Worm (Caenorhabditis elegans) whole organism, early embryonic: Measurements from ENCODE around the gene ZK637.4.

Experiments used
- B0310.2 ChIP-seq: sonication (generic microtip); optimal IDR thresholded peaks from 2 replicates; lab custom pipeline; 2016; ENCODE audit warnings: mild to moderate bottlenecking, missing genetic modification characterization, missing compliant biosample characterization
- F13C5.2 ChIP-seq: sonication (generic microtip); optimal IDR thresholded peaks from 2 replicates; lab custom pipeline; 2017; ENCODE audit warnings: mild to moderate bottlenecking, missing genetic modification characterization, inconsistent platforms, missing compliant biosample characterization
- aly-1 ChIP-seq: sonication (generic microtip); optimal IDR thresholded peaks from 2 replicates; lab custom pipeline; 2016; ENCODE audit warnings: missing genetic modification characterization, missing compliant biosample characterization
- ama-1 ChIP-seq: fragments of 150-350 bp; optimal IDR thresholded peaks from 2 replicates; lab custom pipeline; 2014
- ceh-13 ChIP-seq: fragments of 200-800 bp; sonication (Bioruptor generic); optimal IDR thresholded peaks from 2 replicates; lab custom pipeline; 2018; ENCODE audit warnings: mild to moderate bottlenecking, missing genetic modification characterization, missing compliant biosample characterization
- ceh-36 ChIP-seq: sonication (generic microtip); optimal IDR thresholded peaks from 2 replicates; lab custom pipeline; 2016; ENCODE audit warnings: missing genetic modification characterization, inconsistent platforms, missing compliant biosample characterization
- ets-7 ChIP-seq: sonication (generic microtip); optimal IDR thresholded peaks from 2 replicates; lab custom pipeline; 2016; ENCODE audit warnings: missing genotype, missing genetic modification characterization, missing compliant biosample characterization
- flt-1 ChIP-seq: fragments of 200-800 bp; sonication (Bioruptor generic); IDR thresholded peaks from 2 replicates; pipeline ENCODE4 v1.3.6; 2022; ENCODE audit warnings: missing genetic modification characterization, missing compliant biosample characterization
- hmbx-1 ChIP-seq: sonication (generic microtip); optimal IDR thresholded peaks from 2 replicates; lab custom pipeline; 2016; ENCODE audit warnings: mild to moderate bottlenecking, missing genetic modification characterization, missing compliant biosample characterization
- hmg-4 ChIP-seq: fragments of 200-800 bp; sonication (Bioruptor generic); optimal IDR thresholded peaks from 2 replicates; lab custom pipeline; 2018; ENCODE audit warnings: mild to moderate bottlenecking, missing genetic modification characterization, missing compliant biosample characterization
- hnd-1 ChIP-seq: sonication (generic microtip); optimal IDR thresholded peaks from 2 replicates; lab custom pipeline; 2016; ENCODE audit warnings: missing genetic modification characterization, missing compliant biosample characterization
- pes-1 ChIP-seq: fragments of 200-800 bp; sonication (Bioruptor generic); IDR thresholded peaks from 2 replicates; pipeline ENCODE4 v1.3.6; 2022; ENCODE audit warnings: missing genetic modification reagents, missing genetic modification characterization, missing compliant biosample characterization
- scrt-1 ChIP-seq: fragments of 200-800 bp; sonication (Bioruptor generic); IDR thresholded peaks from 2 replicates; pipeline ENCODE4 v1.3.6; 2022; ENCODE audit warnings: missing genetic modification characterization, missing compliant biosample characterization
- sea-1 ChIP-seq: fragments of 200-800 bp; sonication (Bioruptor generic); conservative IDR thresholded peaks from 2 replicates; pipeline ENCODE4 v1.3.6; 2022; ENCODE audit warnings: missing genetic modification characterization, missing compliant biosample characterization
- tbx-11 ChIP-seq: fragments of 200-800 bp; sonication (Bioruptor generic); IDR thresholded peaks from 2 replicates; pipeline ENCODE4 v1.3.6; 2022; ENCODE audit warnings: missing genetic modification characterization, missing compliant biosample characterization
- tbx-37 ChIP-seq: fragments of 200-800 bp; sonication (Bioruptor generic); conservative IDR thresholded peaks from 2 replicates; pipeline ENCODE4 v1.3.6; 2022; ENCODE audit warnings: missing genetic modification reagents, missing genetic modification characterization, missing compliant biosample characterization
- tra-4 ChIP-seq: sonication (generic microtip); optimal IDR thresholded peaks from 2 replicates; lab custom pipeline; 2017; ENCODE audit warnings: missing genetic modification characterization, missing compliant biosample characterization

The ZK637.4 gene

DNA sequence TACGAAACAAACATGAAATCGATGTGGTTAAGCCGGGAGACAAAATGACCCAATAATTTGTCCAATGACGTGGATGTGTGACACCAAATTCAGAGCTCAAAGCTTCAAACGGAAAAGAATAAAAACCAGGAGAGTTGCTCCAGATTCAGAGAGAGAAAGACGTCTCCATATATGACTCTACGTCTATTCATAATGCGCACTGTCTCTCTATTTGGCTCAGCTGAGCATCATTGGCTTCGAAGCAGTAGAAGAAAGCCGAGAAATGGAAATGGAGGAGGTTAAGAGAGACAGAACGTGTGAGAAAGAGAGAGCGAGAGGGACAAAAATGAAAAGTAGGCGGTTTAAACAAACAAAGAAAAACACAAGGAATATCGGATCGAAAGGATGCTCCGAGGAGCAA, 7.3 kb upstream of the ZK637.4 start:
- TF ChIP-seq tra-4 = no peak
- TF ChIP-seq pes-1 (GFP tag; lab: Robert Waterston, UW) = no peak
- no peak for TF ChIP-seq flt-1 (GFP tag; lab: Robert Waterston, UW)
- no peak for TF ChIP-seq scrt-1 (GFP tag; lab: Robert Waterston, UW)
- TF ChIP-seq ceh-36 (tag; lab: Kevin White, UChicago) = no peak
- no peak for TF ChIP-seq hnd-1
- TF ChIP-seq ceh-13 (GFP tag; lab: Kevin White, UChicago) = no peak
- TF ChIP-seq hmg-4 = no peak
- TF ChIP-seq sea-1 (GFP tag; lab: Robert Waterston, UW) = no peak
- no peak for TF ChIP-seq ets-7

DNA sequence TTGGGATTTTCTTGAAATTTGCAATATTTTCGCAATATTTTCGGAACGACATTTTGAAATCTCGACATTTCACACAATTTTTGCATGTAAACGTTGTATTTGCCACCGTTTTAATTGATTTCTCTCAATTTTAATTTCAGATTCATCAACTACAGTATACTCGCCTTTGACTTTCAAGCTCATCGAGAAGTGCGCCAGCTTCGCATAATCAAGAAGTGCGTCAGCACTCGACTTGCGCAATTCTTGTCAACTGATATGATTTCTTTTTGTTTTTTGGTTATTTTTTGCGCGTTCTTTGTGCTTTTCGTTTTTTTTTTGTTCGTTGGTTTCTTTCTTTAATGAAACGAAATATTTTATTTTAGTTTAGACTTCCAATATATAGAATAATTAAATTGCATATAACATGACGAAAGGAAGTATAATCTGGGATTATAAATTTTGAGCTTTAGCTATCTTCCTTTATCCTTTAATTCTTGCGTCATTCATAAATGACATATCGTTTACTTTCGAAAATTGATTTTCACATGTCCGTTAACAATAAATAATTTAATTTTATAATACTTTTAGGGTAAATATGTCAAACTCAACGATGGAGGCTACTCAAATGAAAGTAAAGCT, 6.3 kb upstream of the ZK637.4 start, which contains the start of gene famh-136:
Gene famh-136, plus strand, starts transcription at position 568 of the 618 bp plus-strand sequence.
- TF ChIP-seq tbx-11 (GFP tag; lab: Robert Waterston, UW) (0 out of 2 replicates have a peak, but pooled peaks have one; percentile 12), pes-1 (GFP tag; lab: Robert Waterston, UW) (peak; percentile 67), hmg-4 (no peak), scrt-1 (GFP tag; lab: Robert Waterston, UW) (peak; percentile 57; the same call in 1 of the 2 replicates), flt-1 (GFP tag; lab: Robert Waterston, UW) (0 out of 2 replicates have a peak, but pooled peaks have one; percentile 33), F13C5.2 (tag; lab: Kevin White, UChicago) (peak; percentile 79), ceh-36 (tag; lab: Kevin White, UChicago) (peak; percentile 12), ets-7 (no peak)

DNA sequence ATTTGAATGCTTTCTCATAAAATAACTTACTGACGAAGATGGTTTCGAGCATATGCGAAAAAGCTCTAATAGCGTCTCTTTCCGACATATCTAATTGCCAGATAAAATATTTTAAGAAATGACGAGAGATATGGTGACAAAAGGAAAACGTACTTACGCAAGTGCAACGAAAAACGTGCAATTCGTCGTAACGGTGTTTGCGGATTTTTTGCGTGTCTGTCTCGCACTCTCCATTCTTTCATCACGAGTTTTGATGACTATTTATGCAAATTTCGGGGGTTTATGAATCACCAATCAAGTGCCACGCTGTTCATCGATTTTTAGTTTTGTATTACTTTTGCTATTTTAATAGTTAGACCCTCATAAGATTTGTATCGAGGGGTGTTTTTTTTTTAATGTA, 4.6 kb upstream of the ZK637.4 start, which contains the start of gene ZK637.14:
Gene ZK637.14, minus strand, starts transcription at position 201 of the 400 bp plus-strand sequence.
- TF ChIP-seq tra-4 (no peak), hmbx-1 (tag; lab: Kevin White, UChicago) (no peak), pes-1 (GFP tag; lab: Robert Waterston, UW) (no peak), flt-1 (GFP tag; lab: Robert Waterston, UW) (no peak), ceh-36 (tag; lab: Kevin White, UChicago) (no peak), F13C5.2 (tag; lab: Kevin White, UChicago) (peak; percentile 39)

DNA sequence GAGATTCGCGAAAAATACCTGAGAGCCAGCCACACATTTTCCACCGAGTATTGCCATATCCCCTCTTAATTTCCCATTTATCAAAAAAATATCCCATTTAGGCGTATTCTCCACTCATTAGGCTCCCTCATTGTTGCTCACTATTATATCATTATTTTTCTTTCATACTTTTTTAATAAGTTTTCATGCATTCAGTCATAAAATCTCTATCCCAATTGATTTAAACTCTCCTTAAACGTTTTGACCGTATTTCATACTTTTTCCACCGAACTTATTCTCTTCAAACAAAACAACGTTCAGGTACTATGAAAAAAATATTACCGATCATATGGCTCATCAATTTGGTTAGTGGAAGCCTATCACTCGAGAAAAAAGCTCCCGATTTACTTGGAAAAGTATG, 3.6 kb upstream of the ZK637.4 start, which contains the start of gene lnkn-1:
Gene lnkn-1, plus strand, starts transcription at position 301 of the 400 bp plus-strand sequence.
- no peak for TF ChIP-seq scrt-1 (GFP tag; lab: Robert Waterston, UW)
- TF ChIP-seq ceh-36 (tag; lab: Kevin White, UChicago) = no peak
- no peak for TF ChIP-seq tbx-11 (GFP tag; lab: Robert Waterston, UW)
- no peak for TF ChIP-seq hmbx-1 (tag; lab: Kevin White, UChicago)
- no peak for TF ChIP-seq tra-4
- no peak for TF ChIP-seq pes-1 (GFP tag; lab: Robert Waterston, UW)
- TF ChIP-seq aly-1 = no peak
- no peak for TF ChIP-seq ets-7
- no peak for TF ChIP-seq hmg-4
- no peak for TF ChIP-seq ceh-13 (GFP tag; lab: Kevin White, UChicago)
- no peak for TF ChIP-seq hnd-1
- TF ChIP-seq tbx-37 = no peak
- TF ChIP-seq sea-1 (GFP tag; lab: Robert Waterston, UW) = no peak
- TF ChIP-seq flt-1 (GFP tag; lab: Robert Waterston, UW) = no peak
- TF ChIP-seq F13C5.2 (tag; lab: Kevin White, UChicago) = no peak
- TF ChIP-seq ama-1 (lab: Kevin White, UChicago) = no peak
- no peak for TF ChIP-seq B0310.2

DNA sequence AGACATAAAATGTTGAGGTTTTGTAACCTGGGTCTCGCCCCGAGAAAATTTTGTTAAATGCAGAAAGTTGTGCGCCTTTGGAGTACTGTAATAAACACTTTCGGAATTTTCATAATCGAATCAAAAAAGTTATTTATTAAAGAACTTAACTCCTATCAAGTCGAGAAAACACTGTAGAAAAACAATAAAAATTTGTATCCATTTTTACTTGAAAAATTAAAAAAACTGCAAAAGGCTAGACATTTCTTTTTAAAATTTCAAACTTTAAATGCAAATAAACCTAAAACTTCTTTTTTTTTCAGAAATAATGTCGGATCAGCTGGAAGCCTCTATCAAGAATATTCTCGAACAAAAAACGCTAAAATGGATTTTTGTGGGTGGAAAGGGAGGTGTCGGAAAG, 1.2 kb downstream of the ZK637.4 start, which contains the start of gene asna-1:
Gene asna-1, plus strand, starts transcription at position 301 of the 400 bp plus-strand sequence.
- TF ChIP-seq ceh-36 (tag; lab: Kevin White, UChicago) (no peak), flt-1 (GFP tag; lab: Robert Waterston, UW) (no peak), tra-4 (no peak), scrt-1 (GFP tag; lab: Robert Waterston, UW) (no peak), B0310.2 (no peak), sea-1 (GFP tag; lab: Robert Waterston, UW) (no peak; the same call in 1 of the 2 replicates), ets-7 (no peak), tbx-11 (GFP tag; lab: Robert Waterston, UW) (no peak), ama-1 (lab: Kevin White, UChicago) (no peak), tbx-37 (no peak)

DNA sequence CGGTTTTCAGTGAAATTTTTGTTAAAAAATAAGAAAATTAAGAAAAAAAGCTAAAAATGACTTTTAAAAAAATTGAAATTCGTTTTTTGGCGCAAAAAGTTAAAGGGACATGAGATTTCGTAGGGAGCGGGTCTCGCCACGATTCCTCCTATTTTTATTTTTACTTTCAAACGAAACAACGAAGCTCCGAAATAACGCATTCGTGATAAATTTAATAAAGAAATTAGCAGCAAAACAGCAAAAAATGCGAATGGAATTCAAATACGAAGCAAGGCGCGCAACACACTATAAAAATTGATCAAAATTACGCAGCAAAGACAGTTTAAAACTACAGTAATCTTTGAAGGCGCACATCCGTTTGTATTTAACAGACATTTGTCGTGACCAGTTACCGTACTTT, 6.2 kb downstream of the ZK637.4 start:
- no peak for TF ChIP-seq flt-1 (GFP tag; lab: Robert Waterston, UW)
- no peak for TF ChIP-seq tra-4
- TF ChIP-seq scrt-1 (GFP tag; lab: Robert Waterston, UW) = no peak
- no peak for TF ChIP-seq B0310.2
- TF ChIP-seq hmg-4 = no peak
- TF ChIP-seq ceh-13 (GFP tag; lab: Kevin White, UChicago) = no peak
- no peak for TF ChIP-seq F13C5.2 (tag; lab: Kevin White, UChicago)
- TF ChIP-seq hmbx-1 (tag; lab: Kevin White, UChicago) = no peak
- TF ChIP-seq ceh-36 (tag; lab: Kevin White, UChicago) = no peak
- no peak for TF ChIP-seq ama-1 (lab: Kevin White, UChicago)
- no peak for TF ChIP-seq tbx-11 (GFP tag; lab: Robert Waterston, UW)
- no peak for TF ChIP-seq sea-1 (GFP tag; lab: Robert Waterston, UW)
- no peak for TF ChIP-seq pes-1 (GFP tag; lab: Robert Waterston, UW)
- no peak for TF ChIP-seq aly-1

DNA sequence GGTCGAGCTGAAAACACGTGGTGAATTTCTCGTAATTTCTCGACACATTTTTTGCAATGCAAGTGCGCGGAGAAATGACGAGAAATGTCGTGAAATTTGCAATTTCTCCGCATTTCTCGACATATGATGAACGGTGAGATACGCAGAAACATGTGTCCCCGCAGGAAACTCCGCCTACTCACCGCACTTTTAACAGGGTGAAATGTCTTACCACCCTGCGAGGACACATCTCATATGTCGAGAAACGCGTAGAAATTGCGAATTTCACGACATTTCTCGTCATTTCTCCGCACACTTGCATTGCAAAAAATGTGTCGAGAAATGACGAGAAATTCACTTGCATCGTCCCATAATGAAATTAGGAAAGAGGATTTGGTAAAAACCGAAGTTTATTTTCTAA, 7.5 kb downstream of the ZK637.4 start:
- TF ChIP-seq flt-1 (GFP tag; lab: Robert Waterston, UW) (peak; percentile 65; the same call in 1 of the 2 replicates), tbx-11 (GFP tag; lab: Robert Waterston, UW) (peak; percentile 19; the same call in 1 of the 2 replicates), pes-1 (GFP tag; lab: Robert Waterston, UW) (peak; percentile 66), sea-1 (GFP tag; lab: Robert Waterston, UW) (0 out of 2 replicates have a peak, but pooled peaks have one; percentile 34)
